Fruit fly (Drosophila melanogaster) whole organism, embryonic: ENCODE results near the gene CG1622.
A peak's percentile ranks its signal among the peaks of the same experiment; 100 is the strongest.

Experiments
- CG11085 ChIP-seq: fragments of 200-800 bp; sonication (Bioruptor generic); IDR thresholded peaks from 2 replicates; pipeline ENCODE4 v1.3.6; 2022; ENCODE audit warnings: missing biosample characterization, missing genetic modification characterization
- CG11093 ChIP-seq: fragments of 200-800 bp; sonication (Bioruptor generic); IDR thresholded peaks from 3 replicates; pipeline ENCODE4 v1.3.6; 2022; ENCODE audit warnings: missing biosample characterization, missing genetic modification characterization
- CG11456 ChIP-seq: fragments of 200-800 bp; sonication (Bioruptor generic); IDR thresholded peaks from 3 replicates; pipeline ENCODE4 v1.3.6; 2022; ENCODE audit warnings: missing biosample characterization, missing genetic modification characterization
- CG11723 ChIP-seq: fragments of 200-800 bp; sonication (Bioruptor generic); optimal IDR thresholded peaks from 2 replicates; lab custom pipeline; 2017; ENCODE audit warnings: missing biosample characterization, mild to moderate bottlenecking, missing genetic modification characterization
- CG12104 ChIP-seq: fragments of 200-800 bp; sonication (Bioruptor generic); optimal IDR thresholded peaks from 3 replicates; lab custom pipeline; 2016; ENCODE audit warnings: missing biosample characterization, missing genetic modification characterization
- CG13296 ChIP-seq: fragments of 200-800 bp; sonication (Bioruptor generic); optimal IDR thresholded peaks from 3 replicates; lab custom pipeline; 2018; ENCODE audit warnings: missing biosample characterization, mild to moderate bottlenecking, missing genetic modification characterization
- CG13424 ChIP-seq: fragments of 200-800 bp; sonication (Bioruptor generic); optimal IDR thresholded peaks from 2 replicates; lab custom pipeline; 2019; ENCODE audit warnings: missing biosample characterization, mild to moderate bottlenecking, missing genetic modification characterization, moderate library complexity
- CG14014 ChIP-seq: fragments of 200-800 bp; sonication (Bioruptor generic); IDR thresholded peaks from 2 replicates; pipeline ENCODE4 v1.3.6; 2022; ENCODE audit warnings: missing biosample characterization, missing genetic modification characterization
- CG1602 ChIP-seq: fragments of 200-800 bp; sonication (Bioruptor generic); optimal IDR thresholded peaks from 3 replicates; lab custom pipeline; 2016; ENCODE audit warnings: missing biosample characterization, missing genetic modification characterization
- CG1647 ChIP-seq: fragments of 200-800 bp; sonication (Bioruptor generic); optimal IDR thresholded peaks from 3 replicates; lab custom pipeline; 2016; ENCODE audit warnings: missing biosample characterization, missing genetic modification characterization
- CG16815 ChIP-seq: fragments of 200-800 bp; sonication (Bioruptor generic); optimal IDR thresholded peaks from 3 replicates; lab custom pipeline; 2017; ENCODE audit warnings: missing biosample characterization, mild to moderate bottlenecking, missing genetic modification characterization
- CG18599 ChIP-seq: fragments of 200-800 bp; sonication (Bioruptor generic); optimal IDR thresholded peaks from 3 replicates; lab custom pipeline; 2017; ENCODE audit warnings: missing biosample characterization, missing genetic modification characterization, mild to moderate bottlenecking, moderate library complexity, missing genetic modification reagents
- CG2712 ChIP-seq: fragments of 200-800 bp; optimal IDR thresholded peaks from 3 replicates; lab custom pipeline; 2019; ENCODE audit warnings: missing biosample characterization, mild to moderate bottlenecking, missing genetic modification characterization, moderate library complexity
- CG30020 ChIP-seq: fragments of 200-800 bp; optimal IDR thresholded peaks from 2 replicates; lab custom pipeline; 2019; ENCODE audit warnings: missing biosample characterization, mild to moderate bottlenecking, missing genetic modification characterization, moderate library complexity
- CG43689 ChIP-seq: fragments of 200-800 bp; sonication (Bioruptor generic); IDR thresholded peaks from 2 replicates; pipeline ENCODE4 v1.3.6; 2022; ENCODE audit warnings: missing biosample characterization, missing genetic modification characterization
- CG4854 ChIP-seq: fragments of 200-800 bp; sonication (Bioruptor generic); optimal IDR thresholded peaks from 2 replicates; lab custom pipeline; 2016; ENCODE audit warnings: missing biosample characterization, missing genetic modification characterization, inconsistent platforms
- CG6689 ChIP-seq: fragments of 200-800 bp; sonication (Bioruptor generic); IDR thresholded peaks from 2 replicates; pipeline ENCODE4 v1.3.6; 2022; ENCODE audit warnings: missing biosample characterization, missing genetic modification characterization
- CG6813 ChIP-seq: fragments of 200-800 bp; sonication (Bioruptor generic); optimal IDR thresholded peaks from 2 replicates; lab custom pipeline; 2017; ENCODE audit warnings: missing biosample characterization, missing genetic modification characterization, mild to moderate bottlenecking, moderate library complexity, missing genetic modification reagents
- CG7987 ChIP-seq: fragments of 200-800 bp; sonication (Bioruptor generic); optimal IDR thresholded peaks from 2 replicates; lab custom pipeline; 2018; ENCODE audit warnings: missing biosample characterization, mild to moderate bottlenecking, missing genetic modification characterization, moderate library complexity
- CG8388 ChIP-seq: fragments of 200-800 bp; sonication (Bioruptor generic); optimal IDR thresholded peaks from 2 replicates; lab custom pipeline; 2019; ENCODE audit warnings: missing biosample characterization, mild to moderate bottlenecking, missing genetic modification characterization, moderate library complexity
- CG8478 ChIP-seq: fragments of >200 bp; optimal IDR thresholded peaks from 2 replicates; lab custom pipeline; 2018
- CG8765 ChIP-seq: fragments of 200-800 bp; sonication (Bioruptor generic); IDR thresholded peaks from 2 replicates; pipeline ENCODE4 v1.3.6; 2022; ENCODE audit warnings: missing biosample characterization, missing genetic modification characterization
- CHES-1-like ChIP-seq: fragments of 200-800 bp; sonication (Bioruptor generic); optimal IDR thresholded peaks from 2 replicates; lab custom pipeline; 2016; ENCODE audit warnings: missing biosample characterization, missing genetic modification characterization
- ERR ChIP-seq: fragments of 200-800 bp; sonication (Bioruptor generic); optimal IDR thresholded peaks from 2 replicates; lab custom pipeline; 2016; ENCODE audit warnings: missing biosample characterization, missing genetic modification characterization
- Eip74EF ChIP-seq, 2 experiments: fragments of 200-800 bp in 1 of 2; fragments of >200 bp in 1 of 2; sonication (Bioruptor generic) in 1 of 2; optimal IDR thresholded peaks; 2 replicates each; lab custom pipeline; 2017 to 2019; ENCODE audit warnings: missing biosample characterization in 2 of 2, missing genetic modification characterization in 2 of 2, mild to moderate bottlenecking in 1 of 2, moderate library complexity in 1 of 2
- HHEX ChIP-seq: fragments of 200-800 bp; sonication (Bioruptor generic); optimal IDR thresholded peaks from 3 replicates; lab custom pipeline; 2017; ENCODE audit warnings: missing biosample characterization, mild to moderate bottlenecking, missing genetic modification characterization, missing genetic modification reagents
- Rfx ChIP-seq: fragments of 200-800 bp; sonication (Bioruptor generic); IDR thresholded peaks from 2 replicates; pipeline ENCODE4 v1.3.6; 2022; ENCODE audit warnings: missing biosample characterization, missing genetic modification characterization
- Side ChIP-seq: fragments of 200-800 bp; sonication (Bioruptor generic); optimal IDR thresholded peaks from 2 replicates; lab custom pipeline; 2016; ENCODE audit warnings: missing biosample characterization, missing genetic modification characterization
- Ssrp ChIP-seq: fragments of 200-800 bp; sonication (Bioruptor generic); optimal IDR thresholded peaks from 2 replicates; lab custom pipeline; 2018; ENCODE audit warnings: missing biosample characterization, mild to moderate bottlenecking, missing genetic modification characterization, moderate library complexity
- ato ChIP-seq: fragments of 200-800 bp; sonication (Bioruptor generic); IDR thresholded peaks from 2 replicates; pipeline ENCODE4 v1.3.6; 2022; ENCODE audit warnings: missing biosample characterization, missing genetic modification characterization; ENCODE audit not compliant: partially characterized antibody
- az2 ChIP-seq: fragments of 200-800 bp; sonication (Bioruptor generic); optimal IDR thresholded peaks from 3 replicates; lab custom pipeline; 2016; ENCODE audit warnings: missing biosample characterization, missing genetic modification characterization
- bigmax ChIP-seq: fragments of 200-800 bp; sonication (Bioruptor generic); optimal IDR thresholded peaks from 2 replicates; lab custom pipeline; 2018; ENCODE audit warnings: missing biosample characterization, mild to moderate bottlenecking, missing genetic modification characterization
- cg ChIP-seq: fragments of 200-800 bp; sonication (Bioruptor generic); optimal IDR thresholded peaks from 3 replicates; lab custom pipeline; 2019; ENCODE audit warnings: missing biosample characterization, mild to moderate bottlenecking, missing genetic modification characterization, moderate library complexity
- corto ChIP-seq: fragments of 200-800 bp; sonication (Bioruptor generic); optimal IDR thresholded peaks from 2 replicates; lab custom pipeline; 2016; ENCODE audit warnings: missing biosample characterization, mild to moderate bottlenecking, missing genetic modification characterization, moderate library complexity
- crc ChIP-seq: fragments of 200-800 bp; sonication (Bioruptor generic); optimal IDR thresholded peaks from 2 replicates; lab custom pipeline; 2016; ENCODE audit warnings: missing biosample characterization, missing genetic modification characterization
- crol ChIP-seq: fragments of 200-800 bp; sonication (Bioruptor generic); IDR thresholded peaks from 2 replicates; pipeline ENCODE4 v1.3.6; 2022; ENCODE audit warnings: missing biosample characterization, missing genetic modification characterization
- cwo ChIP-seq: fragments of 200-800 bp; sonication (Bioruptor generic); optimal IDR thresholded peaks from 3 replicates; lab custom pipeline; 2017; ENCODE audit warnings: missing biosample characterization, missing genetic modification characterization, mild to moderate bottlenecking, moderate library complexity, missing genetic modification reagents
- emc ChIP-seq: fragments of 200-800 bp; sonication (Bioruptor generic); optimal IDR thresholded peaks from 2 replicates; lab custom pipeline; 2016; ENCODE audit warnings: missing biosample characterization, missing genetic modification characterization
- en ChIP-seq: fragments of 200-800 bp; sonication (Bioruptor generic); optimal IDR thresholded peaks from 2 replicates; lab custom pipeline; 2016; ENCODE audit warnings: missing biosample characterization, missing genetic modification characterization
- fd96Cb ChIP-seq: fragments of 200-800 bp; sonication (Bioruptor generic); optimal IDR thresholded peaks from 2 replicates; lab custom pipeline; 2018; ENCODE audit warnings: missing biosample characterization, mild to moderate bottlenecking, missing genetic modification characterization, moderate library complexity
- ftz-f1 ChIP-seq: fragments of 200-800 bp; sonication (Bioruptor generic); optimal IDR thresholded peaks from 2 replicates; lab custom pipeline; 2016; ENCODE audit warnings: missing biosample characterization, missing genetic modification characterization
- lola ChIP-seq, 3 experiments: fragments of >200 bp in 2 of 3; fragments of 200-800 bp in 1 of 3; sonication (Bioruptor generic) in 1 of 3; optimal IDR thresholded peaks; 2 replicates each; lab custom pipeline; 2017 to 2019; ENCODE audit warnings: missing biosample characterization in 3 of 3, missing genetic modification characterization in 3 of 3, mild to moderate bottlenecking in 1 of 3, moderate library complexity in 1 of 3
- nerfin-2 ChIP-seq: fragments of 200-800 bp; sonication (Bioruptor generic); IDR thresholded peaks from 2 replicates; pipeline ENCODE4 v1.3.6; 2022; ENCODE audit warnings: missing biosample characterization, missing genetic modification characterization; ENCODE audit not compliant: partially characterized antibody
- nom ChIP-seq: fragments of 200-800 bp; sonication (Bioruptor generic); optimal IDR thresholded peaks from 2 replicates; lab custom pipeline; 2017; ENCODE audit warnings: missing biosample characterization, missing genetic modification characterization, mild to moderate bottlenecking, moderate library complexity, missing genetic modification reagents
- pzg ChIP-seq: fragments of 200-800 bp; sonication (Bioruptor generic); optimal IDR thresholded peaks from 3 replicates; lab custom pipeline; 2018; ENCODE audit warnings: missing biosample characterization, mild to moderate bottlenecking, missing genetic modification characterization, moderate library complexity
- repo ChIP-seq: fragments of 200-800 bp; sonication (Bioruptor generic); optimal IDR thresholded peaks from 2 replicates; lab custom pipeline; 2016; ENCODE audit warnings: missing biosample characterization, missing genetic modification characterization
- sisA ChIP-seq: fragments of 200-800 bp; sonication (Bioruptor generic); IDR thresholded peaks from 2 replicates; pipeline ENCODE4 v1.3.6; 2022; ENCODE audit warnings: missing biosample characterization, missing genetic modification characterization
- tin ChIP-seq: fragments of 200-800 bp; sonication (Bioruptor generic); optimal IDR thresholded peaks from 3 replicates; lab custom pipeline; 2016; ENCODE audit warnings: missing biosample characterization, missing genetic modification characterization
- ttk ChIP-seq: fragments of 200-800 bp; sonication (Bioruptor generic); IDR thresholded peaks from 2 replicates; pipeline ENCODE4 v2.1.2; 2022; ENCODE audit warnings: missing biosample characterization, missing genetic modification characterization
- vfl ChIP-seq: fragments of 200-800 bp; sonication (Bioruptor generic); optimal IDR thresholded peaks from 2 replicates; lab custom pipeline; 2016; ENCODE audit warnings: missing biosample characterization, missing genetic modification characterization

The CG1622 gene

dm6 chrX:13337454-13337853, 40.6 kb downstream of the CG1622 start, which contains the start of gene RpS15Aa (continued):
- TF ChIP-seq crol (GFP tag; lab: Robert Waterston, UW) (peak; percentile 39; the same call in 1 of the 2 replicates), fd96Cb (tag; lab: Kevin White, UChicago) (no peak), en (GFP tag; lab: Kevin White, UChicago) (peak; percentile 74), CG1602 (GFP tag; lab: Kevin White, UChicago) (peak; percentile 44), CG16815 (GFP tag; lab: Kevin White, UChicago) (peak; percentile 50), Side (GFP tag; lab: Kevin White, UChicago) (peak; percentile 81), CG14014 (GFP tag; lab: Robert Waterston, UW) (peak; percentile 82), CG8765 (GFP tag; lab: Robert Waterston, UW) (peak; percentile 56; the same call in 1 of the 2 replicates), CG6689 (GFP tag; lab: Robert Waterston, UW) (peak; percentile 63), repo (peak; percentile 66), ttk (GFP tag; lab: Robert Waterston, UW) (peak; percentile 78), CG12104 (peak; percentile 42), CG11085 (GFP tag; lab: Robert Waterston, UW) (peak; percentile 87), cg (no peak), vfl (GFP tag; lab: Kevin White, UChicago) (no peak), Ssrp (tag; lab: Kevin White, UChicago) (peak; percentile 22), pzg (GFP tag; lab: Kevin White, UChicago) (peak; percentile 79), cwo (GFP tag; lab: Kevin White, UChicago) (no peak), CHES-1-like (GFP tag; lab: Kevin White, UChicago) (peak; percentile 85), az2 (GFP tag; lab: Kevin White, UChicago) (peak; percentile 33), CG1647 (GFP tag; lab: Kevin White, UChicago) (peak; percentile 62), Rfx (GFP tag; lab: Robert Waterston, UW) (peak; percentile 92), CG2712 (tag; lab: Kevin White, UChicago) (peak; percentile 68), CG13296 (GFP tag; lab: Kevin White, UChicago) (peak; percentile 79), corto (GFP tag; lab: Kevin White, UChicago) (no peak), CG11723 (GFP tag; lab: Kevin White, UChicago) (peak; percentile 61), CG8388 (GFP tag; lab: Kevin White, UChicago) (peak; percentile 41), CG11093 (0 out of 3 replicates have a peak, but pooled peaks have one; percentile 23), CG30020 (tag; lab: Kevin White, UChicago) (no peak), crc (GFP tag; lab: Kevin White, UChicago) (peak; percentile 56), tin (GFP tag; lab: Kevin White, UChicago) (peak; percentile 39), ftz-f1 (GFP tag; lab: Kevin White, UChicago) (no peak), CG4854 (GFP tag; lab: Kevin White, UChicago) (no peak), nerfin-2 (GFP tag; lab: Robert Waterston, UW) (peak; percentile 32; the same call in 1 of the 2 replicates), ERR (GFP tag; lab: Kevin White, UChicago) (peak; percentile 37), nom (GFP tag; lab: Kevin White, UChicago) (peak; percentile 86), sisA (GFP tag; lab: Robert Waterston, UW) (peak; percentile 59), Eip74EF (GFP tag; optimal IDR thresholded peaks at IDR 0.05; lab: Kevin White, UChicago) (peak in 1 of 2 experiments; percentile 44), CG7987 (GFP tag; lab: Kevin White, UChicago) (peak; percentile 89), CG11456 (GFP tag; lab: Robert Waterston, UW) (peak; percentile 92), CG18599 (GFP tag; lab: Kevin White, UChicago) (peak; percentile 65), CG13424 (tag; lab: Kevin White, UChicago) (peak; percentile 37), bigmax (GFP tag; lab: Kevin White, UChicago) (peak; percentile 38), ato (GFP tag; lab: Robert Waterston, UW) (peak; percentile 43; the same call in 1 of the 2 replicates), CG43689 (GFP tag; lab: Robert Waterston, UW) (no peak; the same call in none of the 2 replicates), CG8478 (lab: Kevin White, UChicago) (no peak), emc (GFP tag; lab: Kevin White, UChicago) (peak; percentile 40), CG6813 (GFP tag; lab: Kevin White, UChicago) (peak; percentile 86), HHEX (peak; percentile 87), lola (GFP tag; optimal IDR thresholded peaks at IDR 0.05; lab: Kevin White, UChicago) (no peak)
